Fruit fly (Drosophila melanogaster) whole organism, embryonic: Measurements from ENCODE around the gene CG45100.

Experiments
- B-H1 ChIP-seq: fragments of 200-800 bp; sonication (Bioruptor generic); IDR thresholded peaks from 3 replicates; pipeline ENCODE4 v1.3.6; 2022; ENCODE audit warnings: missing biosample characterization, missing genetic modification characterization
- Blimp-1 ChIP-seq: fragments of 200-800 bp; sonication (Bioruptor generic); optimal IDR thresholded peaks from 3 replicates; lab custom pipeline; 2018; ENCODE audit warnings: missing biosample characterization, missing genetic modification characterization, mild to moderate bottlenecking, moderate library complexity, missing genetic modification reagents
- Bteb2 ChIP-seq: fragments of 200-800 bp; sonication (Bioruptor generic); optimal IDR thresholded peaks from 2 replicates; lab custom pipeline; 2016; ENCODE audit warnings: missing biosample characterization, missing genetic modification characterization
- CG11560 ChIP-seq: fragments of 200-800 bp; sonication (Bioruptor generic); IDR thresholded peaks from 3 replicates; pipeline ENCODE4 v1.3.6; 2022; ENCODE audit warnings: missing biosample characterization, missing genetic modification characterization
- CG11695 ChIP-seq: fragments of 200-800 bp; sonication (Bioruptor generic); IDR thresholded peaks from 3 replicates; pipeline ENCODE4 v1.3.6; 2022; ENCODE audit warnings: missing biosample characterization, missing genetic modification characterization
- CG12071 ChIP-seq: fragments of 200-800 bp; sonication (Bioruptor generic); optimal IDR thresholded peaks from 3 replicates; lab custom pipeline; 2018; ENCODE audit warnings: missing biosample characterization, mild to moderate bottlenecking, missing genetic modification characterization
- CG13424 ChIP-seq: fragments of 200-800 bp; sonication (Bioruptor generic); optimal IDR thresholded peaks from 2 replicates; lab custom pipeline; 2019; ENCODE audit warnings: missing biosample characterization, mild to moderate bottlenecking, missing genetic modification characterization, moderate library complexity
- CG14050 ChIP-seq: fragments of 200-800 bp; sonication (Bioruptor generic); IDR thresholded peaks from 3 replicates; pipeline ENCODE4 v1.3.6; 2022; ENCODE audit warnings: missing biosample characterization, missing genetic modification characterization
- CG14710 ChIP-seq: fragments of 200-800 bp; sonication (Bioruptor generic); optimal IDR thresholded peaks from 3 replicates; lab custom pipeline; 2019; ENCODE audit warnings: missing biosample characterization, mild to moderate bottlenecking, missing genetic modification characterization, moderate library complexity
- CG17385 ChIP-seq: fragments of 200-800 bp; sonication (Bioruptor generic); optimal IDR thresholded peaks from 3 replicates; lab custom pipeline; 2018; ENCODE audit warnings: missing biosample characterization, mild to moderate bottlenecking, missing genetic modification characterization
- CG17568 ChIP-seq: fragments of 200-800 bp; sonication (Bioruptor generic); optimal IDR thresholded peaks from 2 replicates; lab custom pipeline; 2018; ENCODE audit warnings: missing biosample characterization, mild to moderate bottlenecking, missing genetic modification characterization, moderate library complexity
- CG17612 ChIP-seq: fragments of 200-800 bp; sonication (Bioruptor generic); IDR thresholded peaks from 2 replicates; pipeline ENCODE4 v1.3.6; 2022; ENCODE audit warnings: missing biosample characterization, missing genetic modification characterization
- CG17912 ChIP-seq: fragments of 200-800 bp; sonication (Bioruptor generic); optimal IDR thresholded peaks from 2 replicates; lab custom pipeline; 2018; ENCODE audit warnings: missing biosample characterization, mild to moderate bottlenecking, missing genetic modification characterization
- CG2678 ChIP-seq: fragments of 200-800 bp; sonication (Bioruptor generic); optimal IDR thresholded peaks from 3 replicates; lab custom pipeline; 2019; ENCODE audit warnings: missing biosample characterization, mild to moderate bottlenecking, missing genetic modification characterization, moderate library complexity
- CG4730 ChIP-seq: fragments of 200-800 bp; sonication (Bioruptor generic); IDR thresholded peaks from 2 replicates; pipeline ENCODE4 v1.3.6; 2022; ENCODE audit warnings: missing biosample characterization, missing genetic modification characterization
- CG5953 ChIP-seq: fragments of 200-800 bp; sonication (Bioruptor generic); IDR thresholded peaks from 2 replicates; pipeline ENCODE4 v1.3.6; 2022; ENCODE audit warnings: missing biosample characterization, missing genetic modification characterization
- CG8089 ChIP-seq: fragments of 200-800 bp; sonication (Bioruptor generic); optimal IDR thresholded peaks from 3 replicates; lab custom pipeline; 2016; ENCODE audit warnings: missing biosample characterization, missing genetic modification characterization
- CG8944 ChIP-seq: fragments of 200-800 bp; sonication (Bioruptor generic); optimal IDR thresholded peaks from 3 replicates; lab custom pipeline; 2016; ENCODE audit warnings: missing biosample characterization, missing genetic modification characterization
- CG9876 ChIP-seq: fragments of 200-800 bp; sonication (Bioruptor generic); optimal IDR thresholded peaks from 2 replicates; lab custom pipeline; 2016; ENCODE audit warnings: missing biosample characterization, missing genetic modification characterization
- Chrac-16 ChIP-seq: fragments of 200-800 bp; sonication (Bioruptor generic); optimal IDR thresholded peaks from 3 replicates; lab custom pipeline; 2016; ENCODE audit warnings: missing biosample characterization, missing genetic modification characterization
- Gug ChIP-seq: fragments of 200-800 bp; sonication (Bioruptor generic); IDR thresholded peaks from 4 replicates; pipeline ENCODE4 v1.3.6; 2022; ENCODE audit warnings: missing biosample characterization, missing genetic modification characterization
- H2.0 ChIP-seq: fragments of 200-800 bp; sonication (Bioruptor generic); IDR thresholded peaks from 2 replicates; pipeline ENCODE4 v1.3.6; 2022; ENCODE audit warnings: missing biosample characterization, missing genetic modification characterization
- HLH3B ChIP-seq: fragments of 200-800 bp; sonication (Bioruptor generic); IDR thresholded peaks from 2 replicates; pipeline ENCODE4 v1.3.6; 2022; ENCODE audit warnings: missing biosample characterization, missing genetic modification characterization
- Hsf ChIP-seq: fragments of 200-800 bp; sonication (Bioruptor generic); optimal IDR thresholded peaks from 3 replicates; lab custom pipeline; 2016; ENCODE audit warnings: missing biosample characterization, missing genetic modification characterization
- Rx ChIP-seq: fragments of 200-800 bp; sonication (Bioruptor generic); IDR thresholded peaks from 2 replicates; pipeline ENCODE4 v1.3.6; 2022; ENCODE audit warnings: missing biosample characterization, missing genetic modification characterization
- Vsx1 ChIP-seq: fragments of 200-800 bp; sonication (Bioruptor generic); optimal IDR thresholded peaks from 2 replicates; lab custom pipeline; 2017; ENCODE audit warnings: missing biosample characterization, mild to moderate bottlenecking, missing genetic modification characterization, missing genetic modification reagents
- ap ChIP-seq: fragments of 200-800 bp; sonication (Bioruptor generic); IDR thresholded peaks from 2 replicates; pipeline ENCODE4 v1.3.6; 2022; ENCODE audit warnings: missing biosample characterization, missing genetic modification characterization
- bcd ChIP-seq: fragments of 200-800 bp; sonication (Bioruptor generic); optimal IDR thresholded peaks from 2 replicates; lab custom pipeline; 2017; ENCODE audit warnings: missing biosample characterization, mild to moderate bottlenecking, missing genetic modification characterization
- bigmax ChIP-seq: fragments of 200-800 bp; sonication (Bioruptor generic); optimal IDR thresholded peaks from 2 replicates; lab custom pipeline; 2018; ENCODE audit warnings: missing biosample characterization, mild to moderate bottlenecking, missing genetic modification characterization
- chn ChIP-seq: fragments of 200-800 bp; sonication (Bioruptor generic); optimal IDR thresholded peaks from 2 replicates; lab custom pipeline; 2016; ENCODE audit warnings: missing biosample characterization, missing genetic modification characterization
- croc ChIP-seq: fragments of 200-800 bp; sonication (Bioruptor generic); conservative IDR thresholded peaks from 3 replicates; pipeline ENCODE4 v1.3.6; 2022; ENCODE audit warnings: missing biosample characterization, missing genetic modification characterization
- dm ChIP-seq: fragments of 200-800 bp; sonication (Bioruptor generic); optimal IDR thresholded peaks from 3 replicates; lab custom pipeline; 2016; ENCODE audit warnings: missing biosample characterization, missing genetic modification characterization
- exex ChIP-seq: fragments of 200-800 bp; sonication (Bioruptor generic); optimal IDR thresholded peaks from 4 replicates; lab custom pipeline; 2018; ENCODE audit warnings: missing biosample characterization, mild to moderate bottlenecking, missing genetic modification characterization, moderate library complexity
- fd64A ChIP-seq: fragments of 200-800 bp; sonication (Bioruptor generic); optimal IDR thresholded peaks from 3 replicates; lab custom pipeline; 2018; ENCODE audit warnings: missing biosample characterization, mild to moderate bottlenecking, missing genetic modification characterization
- grn ChIP-seq: fragments of 200-800 bp; sonication (Bioruptor generic); optimal IDR thresholded peaks from 3 replicates; lab custom pipeline; 2017; ENCODE audit warnings: missing biosample characterization, missing genetic modification characterization
- her ChIP-seq: fragments of 200-800 bp; sonication (Bioruptor generic); optimal IDR thresholded peaks from 2 replicates; lab custom pipeline; 2016; ENCODE audit warnings: missing biosample characterization, missing genetic modification characterization
- insv ChIP-seq, 2 experiments: fragments of 200-800 bp; sonication (Bioruptor generic); optimal IDR thresholded peaks; 3 replicates each; lab custom pipeline; 2016 to 2018; ENCODE audit warnings: missing biosample characterization in 2 of 2, missing genetic modification characterization in 2 of 2
- lilli ChIP-seq: fragments of 200-800 bp; sonication (Bioruptor generic); optimal IDR thresholded peaks from 3 replicates; lab custom pipeline; 2016; ENCODE audit warnings: missing biosample characterization, missing genetic modification characterization
- mam ChIP-seq: fragments of 200-800 bp; sonication (Bioruptor generic); optimal IDR thresholded peaks from 3 replicates; lab custom pipeline; 2016; ENCODE audit warnings: missing biosample characterization, missing genetic modification characterization
- oc ChIP-seq: fragments of 200-800 bp; sonication (Bioruptor generic); optimal IDR thresholded peaks from 2 replicates; lab custom pipeline; 2018; ENCODE audit warnings: missing biosample characterization, mild to moderate bottlenecking, missing genetic modification characterization, moderate library complexity
- odd ChIP-seq: fragments of 200-800 bp; sonication (Bioruptor generic); optimal IDR thresholded peaks from 2 replicates; lab custom pipeline; 2017; ENCODE audit warnings: missing biosample characterization, mild to moderate bottlenecking, missing genetic modification characterization
- row ChIP-seq: fragments of 200-800 bp; sonication (Bioruptor generic); IDR thresholded peaks from 3 replicates; pipeline ENCODE4 v1.3.6; 2022; ENCODE audit warnings: missing biosample characterization, missing genetic modification characterization
- sd ChIP-seq: fragments of 200-800 bp; sonication (Bioruptor generic); optimal IDR thresholded peaks from 3 replicates; lab custom pipeline; 2018; ENCODE audit warnings: missing biosample characterization, mild to moderate bottlenecking, missing genetic modification characterization, moderate library complexity
- sna ChIP-seq: fragments of 200-800 bp; sonication (Bioruptor generic); IDR thresholded peaks from 2 replicates; pipeline ENCODE4 v1.3.6; 2022; ENCODE audit warnings: missing biosample characterization, missing genetic modification characterization; ENCODE audit not compliant: partially characterized antibody
- stc ChIP-seq: fragments of 200-800 bp; sonication (Bioruptor generic); IDR thresholded peaks from 2 replicates; pipeline ENCODE4 v1.3.6; 2022; ENCODE audit warnings: missing biosample characterization, missing genetic modification characterization
- vnd ChIP-seq: fragments of 200-800 bp; sonication (Bioruptor generic); IDR thresholded peaks from 3 replicates; pipeline ENCODE4 v1.3.6; 2022; ENCODE audit warnings: missing biosample characterization, missing genetic modification characterization; ENCODE audit not compliant: partially characterized antibody
- zen ChIP-seq: fragments of 200-800 bp; sonication (Bioruptor generic); optimal IDR thresholded peaks from 3 replicates; lab custom pipeline; 2018; ENCODE audit warnings: missing biosample characterization, mild to moderate bottlenecking, missing genetic modification characterization, moderate library complexity

CG45100 gene

DNA sequence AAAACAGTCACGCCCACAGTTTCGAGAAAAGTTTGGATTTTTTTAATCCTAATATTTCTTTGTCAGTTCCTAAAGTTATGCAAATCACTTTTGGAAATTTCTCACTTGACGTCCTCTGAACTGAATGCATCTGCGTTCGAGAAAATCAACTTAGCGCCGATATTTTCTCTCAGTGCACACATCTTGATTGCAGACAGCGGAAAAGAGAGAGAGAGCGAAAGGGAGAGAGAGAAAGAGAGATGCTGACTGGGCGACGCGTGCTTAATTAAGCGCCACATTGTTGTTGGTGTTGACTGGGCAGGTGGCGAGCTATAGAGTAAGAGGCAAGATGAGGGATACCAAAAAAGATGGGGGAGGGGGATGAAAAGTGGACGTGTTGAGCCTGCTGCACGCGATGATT, 44.2 kb upstream of the CG45100 start (continued):
- TF ChIP-seq HLH3B: peak; percentile 32; the same call in 1 of the 2 replicates
- peak; percentile 45 for TF ChIP-seq CG14710 (tag; lab: Kevin White, UChicago)
- peak; percentile 28; the same call in 1 of the 3 replicates for TF ChIP-seq B-H1 (GFP tag; lab: Robert Waterston, UW)
- TF ChIP-seq bcd (GFP tag; lab: Kevin White, UChicago): peak; percentile 15
- TF ChIP-seq odd (GFP tag; lab: Kevin White, UChicago): peak; percentile 21
- TF ChIP-seq CG17612 (GFP tag; lab: Robert Waterston, UW): no peak
- TF ChIP-seq sna (GFP tag; lab: Robert Waterston, UW): no peak
- peak; percentile 54 for TF ChIP-seq her
- TF ChIP-seq CG8089 (GFP tag; lab: Kevin White, UChicago): peak; percentile 53

DNA sequence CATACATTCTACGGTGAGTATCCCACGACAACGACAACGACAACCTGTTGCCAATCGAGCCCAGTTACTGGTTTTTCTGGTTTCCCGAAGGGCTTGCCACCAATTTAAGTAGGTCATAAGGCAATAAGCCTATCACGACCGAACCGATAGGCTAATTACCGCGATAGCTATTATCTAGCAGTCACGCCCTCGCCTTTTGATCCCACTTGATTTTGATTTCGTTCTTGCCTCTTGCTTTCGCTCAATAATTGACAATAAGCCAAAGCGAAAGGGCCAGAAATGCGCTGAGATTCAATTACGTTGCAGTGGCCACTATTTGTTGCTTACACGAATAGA, 43.4 kb upstream of the CG45100 start:
- TF ChIP-seq row (GFP tag; lab: Robert Waterston, UW) (0 out of 3 replicates have a peak, but pooled peaks have one; percentile 16), CG13424 (tag; lab: Kevin White, UChicago) (no peak), grn (GFP tag; lab: Kevin White, UChicago) (peak; percentile 0), Vsx1 (peak; percentile 76), Blimp-1 (GFP tag; lab: Kevin White, UChicago) (peak; percentile 19), stc (peak; percentile 21; the same call in 1 of the 2 replicates), oc (tag; lab: Kevin White, UChicago) (peak; percentile 48), exex (tag; lab: Kevin White, UChicago) (peak; percentile 57), CG2678 (no peak), CG8944 (GFP tag; lab: Kevin White, UChicago) (no peak)

dm6 chr3R:5517002-5517875, 42.8 kb upstream of the CG45100 start, which contains the start of gene Itpr:
TSS of gene Itpr (plus strand) at chr3R:5517117.
- TF ChIP-seq chn (GFP tag; lab: Kevin White, UChicago) (peak; percentile 25), CG9876 (GFP tag; lab: Kevin White, UChicago) (no peak), zen (tag; lab: Kevin White, UChicago) (no peak), vnd (GFP tag; lab: Robert Waterston, UW) (no peak), bcd (GFP tag; lab: Kevin White, UChicago) (peak; percentile 5), CG17385 (peak; percentile 69), insv (GFP tag; optimal IDR thresholded peaks at IDR 0.05; lab: Kevin White, UChicago) (no peak), Bteb2 (no peak), CG11695 (GFP tag; lab: Robert Waterston, UW) (no peak; the same call in 2 of the 3 replicates), Vsx1 (no peak), Rx (GFP tag; lab: Robert Waterston, UW) (no peak), CG17912 (GFP tag; lab: Kevin White, UChicago) (no peak), sd (tag; lab: Kevin White, UChicago) (peak; percentile 44), CG12071 (GFP tag; lab: Kevin White, UChicago) (no peak), ap (GFP tag; lab: Robert Waterston, UW) (no peak), croc (no peak), lilli (GFP tag; lab: Kevin White, UChicago) (no peak), dm (GFP tag; lab: Kevin White, UChicago) (peak; percentile 27), Chrac-16 (GFP tag; lab: Kevin White, UChicago) (no peak), Hsf (no peak), CG4730 (GFP tag; lab: Robert Waterston, UW) (no peak), CG14050 (no peak), CG17568 (GFP tag; lab: Kevin White, UChicago) (no peak), mam (GFP tag; lab: Kevin White, UChicago) (no peak), H2.0 (GFP tag; lab: Robert Waterston, UW) (no peak), fd64A (GFP tag; lab: Kevin White, UChicago) (no peak), Gug (GFP tag; lab: Robert Waterston, UW) (no peak), bigmax (GFP tag; lab: Kevin White, UChicago) (no peak), CG5953 (GFP tag; lab: Robert Waterston, UW) (0 out of 2 replicates have a peak, but pooled peaks have one; percentile 11), CG11560 (tag; lab: Robert Waterston, UW) (no peak)
